Worm (Caenorhabditis elegans) whole organism, L4/young adult: ENCODE data around the gene msp-49.

Experiments used
- W03F9.2 ChIP-seq: fragments of 150-350 bp; optimal IDR thresholded peaks from 2 replicates; lab custom pipeline; 2014; ENCODE audit warnings: missing biosample characterization, missing genetic modification characterization
- dao-5 ChIP-seq: sonication (generic microtip); optimal IDR thresholded peaks from 2 replicates; lab custom pipeline; 2016; ENCODE audit warnings: missing genotype, missing genetic modification characterization, moderate library complexity, missing compliant biosample characterization
- him-1 ChIP-seq: sonication (generic microtip); optimal IDR thresholded peaks from 2 replicates; lab custom pipeline; 2016; ENCODE audit warnings: missing genotype, missing genetic modification reagents, missing genetic modification characterization, missing compliant biosample characterization

- TF ChIP-seq him-1 (tag; lab: Kevin White, UChicago) (no peak), dao-5 (no peak), W03F9.2 (tag; lab: Kevin White, UChicago) (no peak)
These were observed 27.4 kb upstream of the msp-49 start, which contains the start of gene srb-3 for ce11 chrII:5166738-5167137.
